Fruit fly (Drosophila melanogaster) whole organism: ENCODE results near the gene Jwa.

Experiments
- CG8478 ChIP-seq: fragments of >200 bp; optimal IDR thresholded peaks from 2 replicates; lab custom pipeline; 2018; ENCODE audit warnings: inconsistent platforms
- Dll ChIP-seq: fragments of >200 bp; optimal IDR thresholded peaks from 2 replicates; lab custom pipeline; 2017
- EcR ChIP-seq, 2 experiments: fragments of >200 bp; optimal IDR thresholded peaks; 2 replicates each; lab custom pipeline; 2017; ENCODE audit warnings: missing biosample characterization in 2 of 2, missing genetic modification characterization in 2 of 2, missing genetic modification reagents in 2 of 2
- pan ChIP-seq: fragments of >200 bp; optimal IDR thresholded peaks from 2 replicates; lab custom pipeline; 2017
- psq ChIP-seq: fragments of >200 bp; optimal IDR thresholded peaks from 2 replicates; lab custom pipeline; 2017
- usp ChIP-seq: fragments of >200 bp; optimal IDR thresholded peaks from 2 replicates; lab custom pipeline; 2017; ENCODE audit warnings: missing biosample characterization, missing genetic modification characterization, mixed read lengths

DNA sequence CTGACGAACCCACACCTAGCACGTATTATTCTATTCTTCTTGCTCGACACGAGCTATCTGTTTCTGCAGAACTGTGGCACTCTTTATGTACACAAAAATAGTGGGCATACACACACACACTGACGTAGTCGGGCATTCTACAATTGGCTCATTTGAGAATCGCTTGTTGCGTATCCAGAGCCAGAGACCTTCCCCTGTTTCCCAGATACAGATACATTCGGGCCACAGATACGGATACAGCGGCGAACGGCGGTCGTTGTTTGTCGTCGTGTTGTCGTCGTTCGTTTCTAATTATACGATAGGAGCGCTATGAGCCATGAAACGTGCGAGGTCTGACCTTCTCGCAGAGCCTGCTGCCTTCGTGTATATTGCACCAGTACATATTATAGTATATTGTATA is 31.7 kb upstream of the Jwa start:
- no peak for TF ChIP-seq psq
- TF ChIP-seq Dll (lab: Kevin White, UChicago), result no peak
- no peak for TF ChIP-seq EcR (GFP tag; optimal IDR thresholded peaks at IDR 0.05; lab: Kevin White, UChicago)
- no peak for TF ChIP-seq pan (lab: Kevin White, UChicago)
- no peak for TF ChIP-seq CG8478 (lab: Kevin White, UChicago)
- TF ChIP-seq usp (GFP tag; lab: Kevin White, UChicago), result no peak
